Fruit fly (Drosophila melanogaster): ENCODE results near the gene CG12075.

CG12075 gene

DNA sequence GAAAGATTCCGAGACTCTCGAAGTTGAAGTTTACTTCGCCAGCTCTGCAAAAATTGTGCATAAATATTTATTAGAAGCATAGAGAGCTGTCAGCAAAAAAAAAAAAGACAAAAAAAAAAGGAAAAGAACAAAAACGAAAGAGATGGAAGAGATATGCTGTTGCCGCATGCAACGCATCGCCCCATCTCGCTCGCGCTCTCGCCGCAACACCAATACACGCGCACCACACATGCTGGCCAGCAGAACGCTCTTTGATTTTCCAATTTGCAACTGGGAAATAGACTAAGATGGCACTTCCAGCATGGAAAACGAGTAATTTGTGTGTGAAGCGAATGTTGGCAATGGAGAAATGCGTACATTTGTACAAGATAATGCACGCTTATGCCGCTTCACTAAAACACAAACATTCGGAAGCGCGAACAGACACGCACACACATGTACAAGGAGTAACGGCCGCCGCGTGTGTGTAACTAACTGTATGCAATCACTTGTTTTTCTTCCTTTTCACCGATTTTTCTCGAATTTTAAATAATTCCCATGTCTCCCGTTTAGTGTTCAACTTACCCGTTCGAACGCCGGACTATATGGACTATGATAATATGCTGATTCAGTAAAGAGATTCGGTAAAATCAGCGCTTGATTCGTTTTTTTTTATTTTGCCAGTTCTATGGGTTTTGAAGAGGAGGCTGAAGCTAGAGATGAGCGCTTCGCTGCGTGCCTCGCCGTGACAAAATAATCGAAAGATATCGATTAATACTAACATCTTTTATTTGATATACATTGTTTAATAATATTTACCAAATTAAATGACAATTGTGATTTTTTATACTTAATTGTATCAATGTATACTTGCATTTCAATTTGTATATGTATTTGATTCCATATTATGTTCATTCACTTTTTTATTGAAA lies 67.7 kb downstream of the CG12075 start (continued):
- TF ChIP-seq ss (GFP tag; optimal IDR thresholded peaks at IDR 0.05) (peak; percentile 25 to 35), vri (GFP tag; optimal IDR thresholded peaks at IDR 0.05) (no peak), Lpt (GFP tag; optimal IDR thresholded peaks at IDR 0.05) (no peak)

DNA sequence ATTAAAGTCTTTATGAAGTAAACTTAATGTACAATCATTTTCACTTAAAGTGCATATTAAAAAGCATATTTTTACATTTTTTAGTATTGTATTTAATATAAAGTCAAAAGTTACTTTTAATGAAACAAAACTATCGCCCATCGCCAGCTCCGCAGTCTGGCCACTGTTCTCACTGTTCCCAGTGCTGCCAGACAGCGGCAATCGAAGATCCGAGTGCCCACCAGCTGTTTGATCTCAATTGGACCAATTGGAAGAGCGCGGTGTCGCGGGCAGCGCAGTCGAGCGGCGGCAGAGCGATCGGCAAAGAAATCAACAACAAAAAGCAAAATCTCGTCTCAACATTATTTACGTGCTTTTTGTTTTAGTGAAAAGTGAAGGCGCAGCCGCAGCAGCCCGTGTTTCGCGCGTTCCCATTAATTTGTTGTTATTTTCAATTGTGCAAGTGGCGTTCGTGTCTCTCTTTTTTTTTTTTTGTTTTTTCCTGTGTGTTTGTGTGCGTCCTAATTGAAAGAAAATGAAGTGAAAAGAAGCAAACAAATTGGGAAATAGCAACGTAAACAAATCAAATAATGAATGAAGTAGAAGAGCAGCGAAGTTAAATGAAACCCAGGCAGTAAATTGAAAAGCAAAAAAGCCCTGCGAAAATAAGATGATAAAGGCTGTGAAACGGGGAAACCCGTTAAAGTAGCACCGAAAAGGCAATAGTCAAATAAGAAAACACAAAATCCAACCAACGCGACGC lies 68.9 kb downstream of the CG12075 start, which contains the start of gene rdgA:
Gene rdgA, plus strand, starts transcription at position 264 of the 742 bp plus-strand sequence.
- peak; percentile 45; the same call in 2 of the 3 replicates for TF ChIP-seq CG8119 (GFP tag; IDR thresholded peaks at IDR 0.05)
- peak; percentile 12 for TF ChIP-seq Ets21C (GFP tag; optimal IDR thresholded peaks at IDR 0.05)
- no peak for TF ChIP-seq achi (GFP tag; optimal IDR thresholded peaks at IDR 0.05)
- peak; percentile 20 for TF ChIP-seq lz (GFP tag; optimal IDR thresholded peaks at IDR 0.05)
- TF ChIP-seq salr (GFP tag; optimal IDR thresholded peaks at IDR 0.05): no peak
- no peak for TF ChIP-seq CG16779 (tag; optimal IDR thresholded peaks at IDR 0.05)
- no peak for TF ChIP-seq fd59A (GFP tag; optimal IDR thresholded peaks at IDR 0.05)
- TF ChIP-seq net (GFP tag; optimal IDR thresholded peaks at IDR 0.05): peak; percentile 22
- no peak for TF ChIP-seq CG11902 (GFP tag; optimal IDR thresholded peaks at IDR 0.05)
- no peak for TF ChIP-seq CG8319 (GFP tag; optimal IDR thresholded peaks at IDR 0.05)
- peak; percentile 51; the same call in 2 of the 3 replicates for TF ChIP-seq CG6163 (GFP tag; IDR thresholded peaks at IDR 0.05)
- TF ChIP-seq CG8632 (GFP tag; optimal IDR thresholded peaks at IDR 0.05): no peak
- TF ChIP-seq acj6 (GFP tag; optimal IDR thresholded peaks at IDR 0.05): no peak
- no peak for TF ChIP-seq Hr38 (GFP tag; optimal IDR thresholded peaks at IDR 0.05)
- no peak for TF ChIP-seq Met (GFP tag; optimal IDR thresholded peaks at IDR 0.05)
- no peak for TF ChIP-seq dsx (GFP tag; optimal IDR thresholded peaks at IDR 0.05; ENCODE audit: poor library complexity, severe bottlenecking)
- peak; percentile 11; the same call in 1 of the 2 replicates for TF ChIP-seq CG15336 (GFP tag; IDR thresholded peaks at IDR 0.05)
- no peak for TF ChIP-seq topi (GFP tag; optimal IDR thresholded peaks at IDR 0.05)
- peak; percentile 19 for TF ChIP-seq CG10631 (GFP tag; optimal IDR thresholded peaks at IDR 0.05)
- peak; percentile 13 for TF ChIP-seq Hr39 (GFP tag; optimal IDR thresholded peaks at IDR 0.05)
- TF ChIP-seq CG7368 (GFP tag; optimal IDR thresholded peaks at IDR 0.05): no peak
- TF ChIP-seq vri (GFP tag; optimal IDR thresholded peaks at IDR 0.05): no peak
- no peak for TF ChIP-seq Lpt (GFP tag; optimal IDR thresholded peaks at IDR 0.05)
- TF ChIP-seq Ets96B (tag; optimal IDR thresholded peaks at IDR 0.05): no peak
- TF ChIP-seq CG34406 (GFP tag; optimal IDR thresholded peaks at IDR 0.05): no peak
- no peak for TF ChIP-seq CG1621 (tag; optimal IDR thresholded peaks at IDR 0.05)
- peak; percentile 18 for TF ChIP-seq pdm3 (GFP tag; optimal IDR thresholded peaks at IDR 0.05)
- peak; percentile 20 for TF ChIP-seq OdsH (GFP tag; optimal IDR thresholded peaks at IDR 0.05)
- no peak for TF ChIP-seq svp (GFP tag)
- TF ChIP-seq Eip75B (GFP tag; optimal IDR thresholded peaks at IDR 0.05): no peak
- TF ChIP-seq CG3919 (GFP tag; optimal IDR thresholded peaks at IDR 0.05): no peak
- TF ChIP-seq Hr4 (GFP tag; optimal IDR thresholded peaks at IDR 0.05): peak; percentile 2
- no peak for TF ChIP-seq dac (GFP tag; optimal IDR thresholded peaks at IDR 0.05)
- no peak for TF ChIP-seq CG6808 (GFP tag; optimal IDR thresholded peaks at IDR 0.05)
- TF ChIP-seq CG11762 (GFP tag; optimal IDR thresholded peaks at IDR 0.05; ENCODE audit: insufficient read depth): no peak
- TF ChIP-seq Sox15 (GFP tag; optimal IDR thresholded peaks at IDR 0.05): no peak
- no peak for TF ChIP-seq spab (GFP tag; optimal IDR thresholded peaks at IDR 0.05)
- TF ChIP-seq Sox14 (GFP tag; optimal IDR thresholded peaks at IDR 0.05): no peak
- no peak for TF ChIP-seq CG3032 (tag; optimal IDR thresholded peaks at IDR 0.05)
- TF ChIP-seq Sox102F (GFP tag; optimal IDR thresholded peaks at IDR 0.05): no peak
- no peak for TF ChIP-seq CG10669 (GFP tag; optimal IDR thresholded peaks at IDR 0.05)
- TF ChIP-seq ss (GFP tag; optimal IDR thresholded peaks at IDR 0.05): peak; percentile 19 to 24
- TF ChIP-seq CG6276 (GFP tag; optimal IDR thresholded peaks at IDR 0.05): peak; percentile 53
- no peak for TF ChIP-seq Gug (GFP tag; IDR thresholded peaks at IDR 0.05)
- TF ChIP-seq CG11294 (GFP tag; IDR thresholded peaks at IDR 0.05): no peak
- peak; percentile 25 for TF ChIP-seq CG31627 (GFP tag; optimal IDR thresholded peaks at IDR 0.05)
